Worm (Caenorhabditis elegans) whole organism, young adult: ENCODE results near the gene nuo-1.
A peak's percentile ranks its signal among the peaks of the same experiment; 100 is the strongest.

Experiments used
- B0019.2 ChIP-seq: fragments of 200-800 bp; sonication (Bioruptor generic); conservative IDR thresholded peaks from 2 replicates; pipeline ENCODE4 v1.3.6; 2022; ENCODE audit warnings: missing genetic modification reagents, missing genetic modification characterization, missing compliant biosample characterization
- B0336.3 ChIP-seq: fragments of 200-800 bp; sonication (Bioruptor generic); IDR thresholded peaks from 2 replicates; pipeline ENCODE4 v1.3.6; 2022; ENCODE audit warnings: missing genetic modification characterization, missing compliant biosample characterization
- D2030.7 ChIP-seq: fragments of 200-800 bp; sonication (Bioruptor generic); IDR thresholded peaks from 2 replicates; pipeline ENCODE4 v1.3.6; 2022; ENCODE audit warnings: missing genetic modification reagents, missing genetic modification characterization, missing compliant biosample characterization
- F10E7.11 ChIP-seq: sonication (generic microtip); optimal IDR thresholded peaks from 2 replicates; lab custom pipeline; 2017; ENCODE audit warnings: mild to moderate bottlenecking, missing genetic modification characterization, moderate library complexity, missing compliant biosample characterization
- F23B12.7 ChIP-seq: sonication (generic microtip); optimal IDR thresholded peaks from 2 replicates; lab custom pipeline; 2017; ENCODE audit warnings: missing genetic modification characterization, mild to moderate bottlenecking, missing compliant biosample characterization, antibody characterized with exemption, moderate library complexity; ENCODE audit not compliant: insufficient read depth
- F33H1.4 ChIP-seq: fragments of 200-800 bp; sonication (Bioruptor generic); IDR thresholded peaks from 2 replicates; pipeline ENCODE4 v1.3.6; 2022; ENCODE audit warnings: missing genetic modification reagents, missing genetic modification characterization, missing compliant biosample characterization
- F37B4.10 ChIP-seq: fragments of 200-800 bp; sonication (Bioruptor generic); IDR thresholded peaks from 2 replicates; pipeline ENCODE4 v1.3.6; 2022; ENCODE audit warnings: missing genetic modification characterization, missing compliant biosample characterization
- F39B2.1 ChIP-seq: fragments of 200-800 bp; sonication (Bioruptor generic); IDR thresholded peaks from 2 replicates; pipeline ENCODE4 v1.3.6; 2022; ENCODE audit warnings: missing genetic modification reagents, missing genetic modification characterization, missing compliant biosample characterization
- F57C9.4 ChIP-seq: sonication (generic microtip); optimal IDR thresholded peaks from 2 replicates; lab custom pipeline; 2017; ENCODE audit warnings: mild to moderate bottlenecking, missing genetic modification characterization, missing compliant biosample characterization
- K12H6.12 ChIP-seq: fragments of 200-800 bp; sonication (Bioruptor generic); optimal IDR thresholded peaks from 2 replicates; lab custom pipeline; 2018; ENCODE audit warnings: mild to moderate bottlenecking, missing genetic modification characterization, missing compliant biosample characterization
- T26A5.8 ChIP-seq: sonication (generic microtip); optimal IDR thresholded peaks from 2 replicates; lab custom pipeline; 2016; ENCODE audit warnings: missing genetic modification characterization, missing compliant biosample characterization
- Y56A3A.18 ChIP-seq: fragments of 200-800 bp; sonication (Bioruptor generic); IDR thresholded peaks from 2 replicates; pipeline ENCODE4 v1.3.6; 2022; ENCODE audit warnings: missing genetic modification reagents, missing genetic modification characterization, missing compliant biosample characterization
- Y79H2A.3 ChIP-seq: fragments of 200-800 bp; sonication (Bioruptor generic); conservative IDR thresholded peaks from 2 replicates; pipeline ENCODE4 v1.3.6; 2022; ENCODE audit warnings: missing genetic modification reagents, missing genetic modification characterization, missing compliant biosample characterization
- Y95B8A.8 ChIP-seq: fragments of 200-800 bp; sonication (Bioruptor generic); IDR thresholded peaks from 2 replicates; pipeline ENCODE4 v1.3.6; 2022; ENCODE audit warnings: missing genetic modification reagents, missing genetic modification characterization, missing compliant biosample characterization
- ama-1 ChIP-seq, 3 experiments: fragments of 150-350 bp in 1 of 3; sonication (generic microtip) in 2 of 3; optimal IDR thresholded peaks; 2 replicates each; lab custom pipeline; 2014 to 2018; ENCODE audit warnings: missing biosample characterization in 2 of 3, missing genetic modification characterization in 2 of 3, missing genetic modification reagents in 2 of 3
- aptf-2 ChIP-seq: fragments of 200-800 bp; sonication (Bioruptor generic); conservative IDR thresholded peaks from 2 replicates; pipeline ENCODE4 v1.3.6; 2022; ENCODE audit warnings: missing genetic modification reagents, missing genetic modification characterization, missing compliant biosample characterization
- athp-1 ChIP-seq: sonication (generic microtip); optimal IDR thresholded peaks from 2 replicates; lab custom pipeline; 2017; ENCODE audit warnings: mild to moderate bottlenecking, missing genetic modification characterization, missing compliant biosample characterization
- bed-1 ChIP-seq: fragments of 200-800 bp; sonication (Bioruptor generic); IDR thresholded peaks from 2 replicates; pipeline ENCODE4 v1.3.6; 2022; ENCODE audit warnings: missing genetic modification reagents, missing genetic modification characterization, missing compliant biosample characterization
- ceh-100 ChIP-seq: fragments of 200-800 bp; sonication (Bioruptor generic); IDR thresholded peaks from 2 replicates; pipeline ENCODE4 v1.3.6; 2022; ENCODE audit warnings: missing genetic modification reagents, missing genetic modification characterization, missing compliant biosample characterization
- ceh-27 ChIP-seq: fragments of 200-800 bp; sonication (Bioruptor generic); optimal IDR thresholded peaks from 2 replicates; lab custom pipeline; 2018; ENCODE audit warnings: mild to moderate bottlenecking, missing genetic modification characterization, moderate library complexity, missing compliant biosample characterization
- ceh-58 ChIP-seq: fragments of 200-800 bp; sonication (Bioruptor generic); IDR thresholded peaks from 2 replicates; pipeline ENCODE4 v1.3.6; 2022; ENCODE audit warnings: missing genetic modification characterization, missing compliant biosample characterization
- dpff-1 ChIP-seq: sonication (generic microtip); optimal IDR thresholded peaks from 2 replicates; lab custom pipeline; 2017; ENCODE audit warnings: mild to moderate bottlenecking, missing genetic modification characterization, missing compliant biosample characterization
- dpl-1 ChIP-seq: fragments of 150-350 bp; optimal IDR thresholded peaks from 2 replicates; lab custom pipeline; 2014; ENCODE audit warnings: missing biosample characterization, missing genetic modification reagents, missing genetic modification characterization
- egl-18 ChIP-seq: fragments of 200-800 bp; sonication (Bioruptor generic); IDR thresholded peaks from 2 replicates; pipeline ENCODE4 v1.3.6; 2022; ENCODE audit warnings: missing genetic modification reagents, missing genetic modification characterization, missing compliant biosample characterization
- egl-44 ChIP-seq: fragments of 200-800 bp; sonication (Bioruptor generic); IDR thresholded peaks from 2 replicates; pipeline ENCODE4 v1.3.6; 2022; ENCODE audit warnings: missing genetic modification reagents, missing genetic modification characterization, missing compliant biosample characterization
- egrh-3 ChIP-seq: fragments of 200-800 bp; sonication (Bioruptor generic); IDR thresholded peaks from 2 replicates; pipeline ENCODE4 v1.3.6; 2022; ENCODE audit warnings: missing genetic modification reagents, missing genetic modification characterization, missing compliant biosample characterization
- him-1 ChIP-seq: sonication (generic microtip); optimal IDR thresholded peaks from 2 replicates; lab custom pipeline; 2016; ENCODE audit warnings: missing genotype, missing genetic modification reagents, missing genetic modification characterization, missing compliant biosample characterization
- hlh-12 ChIP-seq: sonication (generic microtip); optimal IDR thresholded peaks from 2 replicates; lab custom pipeline; 2016; ENCODE audit warnings: missing genetic modification characterization, missing compliant biosample characterization
- hmg-20 ChIP-seq: fragments of 200-800 bp; sonication (Bioruptor generic); IDR thresholded peaks from 2 replicates; pipeline ENCODE4 v1.3.6; 2022; ENCODE audit warnings: missing genetic modification reagents, missing genetic modification characterization, missing compliant biosample characterization
- hrde-1 ChIP-seq: sonication (generic microtip); optimal IDR thresholded peaks from 2 replicates; lab custom pipeline; 2016; ENCODE audit warnings: missing genetic modification characterization, mild to moderate bottlenecking, missing compliant biosample characterization, moderate library complexity, missing genotype, missing genetic modification reagents, borderline replicate concordance
- let-526 ChIP-seq: fragments of 200-800 bp; sonication (Bioruptor generic); IDR thresholded peaks from 2 replicates; pipeline ENCODE4 v1.3.6; 2022; ENCODE audit warnings: missing genetic modification reagents, missing genetic modification characterization, missing compliant biosample characterization
- lin-35 ChIP-seq, 3 experiments: fragments of 150-350 bp in 2 of 3; sonication (generic microtip) in 1 of 3; optimal IDR thresholded peaks; 2 replicates each; lab custom pipeline; 2014 to 2018; ENCODE audit warnings: missing biosample characterization in 3 of 3, missing genetic modification characterization in 3 of 3, missing genetic modification reagents in 3 of 3
- lsy-27 ChIP-seq: sonication (generic microtip); optimal IDR thresholded peaks from 2 replicates; lab custom pipeline; 2017; ENCODE audit warnings: missing genetic modification characterization, mild to moderate bottlenecking, missing compliant biosample characterization, antibody characterized with exemption, missing genotype, borderline replicate concordance; ENCODE audit not compliant: insufficient read depth
- madf-8 ChIP-seq: fragments of 200-800 bp; sonication (Bioruptor generic); conservative IDR thresholded peaks from 2 replicates; pipeline ENCODE4 v1.3.6; 2022; ENCODE audit warnings: missing genetic modification reagents, missing genetic modification characterization, missing compliant biosample characterization
- mes-4 ChIP-seq: sonication (generic microtip); optimal IDR thresholded peaks from 2 replicates; lab custom pipeline; 2016; ENCODE audit warnings: missing genotype, missing genetic modification characterization, missing compliant biosample characterization
- mxl-1 ChIP-seq: sonication (generic microtip); optimal IDR thresholded peaks from 2 replicates; lab custom pipeline; 2016; ENCODE audit warnings: missing genetic modification characterization, missing compliant biosample characterization
- nfya-1 ChIP-seq: sonication (generic microtip); optimal IDR thresholded peaks from 2 replicates; lab custom pipeline; 2017; ENCODE audit warnings: antibody characterized with exemption, missing compliant biosample characterization, missing genetic modification characterization, borderline replicate concordance; ENCODE audit not compliant: insufficient read depth
- nhr-179 ChIP-seq: sonication (generic microtip); optimal IDR thresholded peaks from 2 replicates; lab custom pipeline; 2016; ENCODE audit warnings: mild to moderate bottlenecking, missing genetic modification characterization, missing compliant biosample characterization
- rec-8 ChIP-seq, 2 experiments: sonication (generic microtip); optimal IDR thresholded peaks; 2 replicates each; lab custom pipeline; 2016; ENCODE audit warnings: mild to moderate bottlenecking in 2 of 2, missing genetic modification characterization in 2 of 2, missing genetic modification reagents in 2 of 2, missing genotype in 2 of 2, missing biosample characterization in 1 of 2, missing compliant biosample characterization in 1 of 2, moderate library complexity in 1 of 2
- snpc-3.4 ChIP-seq: sonication (generic microtip); optimal IDR thresholded peaks from 2 replicates; lab custom pipeline; 2017; ENCODE audit warnings: missing genetic modification characterization, mild to moderate bottlenecking, missing compliant biosample characterization, antibody characterized with exemption, moderate library complexity, missing genotype, missing genetic modification reagents
- somi-1 ChIP-seq: fragments of 200-800 bp; sonication (Bioruptor generic); optimal IDR thresholded peaks from 2 replicates; lab custom pipeline; 2018; ENCODE audit warnings: mild to moderate bottlenecking, missing genetic modification characterization, missing compliant biosample characterization
- tbp1 ChIP-seq: fragments of 200-800 bp; sonication (Bioruptor generic); optimal IDR thresholded peaks from 2 replicates; lab custom pipeline; 2018; ENCODE audit warnings: mild to moderate bottlenecking, missing genetic modification characterization, missing compliant biosample characterization
- tbx-9 ChIP-seq: sonication (generic microtip); optimal IDR thresholded peaks from 2 replicates; lab custom pipeline; 2016; ENCODE audit warnings: borderline replicate concordance, missing genetic modification characterization, inconsistent platforms, missing compliant biosample characterization
- xnd-1 ChIP-seq: sonication (generic microtip); optimal IDR thresholded peaks from 2 replicates; lab custom pipeline; 2016; ENCODE audit warnings: missing genotype, missing genetic modification reagents, missing genetic modification characterization, missing compliant biosample characterization
- ztf-18 ChIP-seq: sonication (generic microtip); optimal IDR thresholded peaks from 2 replicates; lab custom pipeline; 2016; ENCODE audit warnings: missing genotype, mild to moderate bottlenecking, missing genetic modification characterization, missing compliant biosample characterization
- ztf-22 ChIP-seq: fragments of 200-800 bp; sonication (Bioruptor generic); optimal IDR thresholded peaks from 2 replicates; lab custom pipeline; 2018; ENCODE audit warnings: mild to moderate bottlenecking, missing genetic modification characterization, moderate library complexity, missing compliant biosample characterization
- ztf-3 ChIP-seq: fragments of 200-800 bp; sonication (Bioruptor generic); optimal IDR thresholded peaks from 2 replicates; lab custom pipeline; 2018; ENCODE audit warnings: mild to moderate bottlenecking, missing genetic modification characterization, missing compliant biosample characterization

Gene nuo-1

ce11 chrII:11126312-11127000 is 28.8 kb downstream of the nuo-1 start, which contains the start of the genes rps-9 and lsm-1 (continued):
- peak; percentile 63 for TF ChIP-seq D2030.7
- no peak for TF ChIP-seq B0336.3 (GFP tag; lab: Robert Waterston, UW)
- no peak for TF ChIP-seq mes-4 (tag; lab: Kevin White, UChicago)
- TF ChIP-seq hmg-20 (GFP tag; lab: Robert Waterston, UW) = no peak
- TF ChIP-seq bed-1 (GFP tag; lab: Robert Waterston, UW) = no peak
- peak; percentile 94 for TF ChIP-seq F33H1.4
- TF ChIP-seq F37B4.10 (GFP tag; lab: Robert Waterston, UW) = no peak
- TF ChIP-seq F23B12.7 (tag; lab: Kevin White, UChicago) = peak; percentile 83
- TF ChIP-seq Y95B8A.8 (GFP tag; lab: Robert Waterston, UW) = no peak
- TF ChIP-seq mxl-1 (tag; lab: Kevin White, UChicago) = no peak
- TF ChIP-seq F10E7.11 (tag; lab: Kevin White, UChicago) = no peak
- TF ChIP-seq xnd-1 (tag; lab: Kevin White, UChicago) = no peak
- no peak for TF ChIP-seq dpff-1
- TF ChIP-seq ceh-27 (GFP tag; lab: Kevin White, UChicago) = no peak
- TF ChIP-seq ama-1 (optimal IDR thresholded peaks at IDR 0.05; lab: Kevin White, UChicago) = no peak
- TF ChIP-seq ama-1 (GFP tag; optimal IDR thresholded peaks at IDR 0.05; lab: Kevin White, UChicago) = no peak
- no peak for TF ChIP-seq ceh-100 (GFP tag; lab: Robert Waterston, UW)
- TF ChIP-seq lin-35 (GFP tag; optimal IDR thresholded peaks at IDR 0.05; lab: Kevin White, UChicago) = peak in 1 of 3 experiments; percentile 31
- no peak for TF ChIP-seq Y79H2A.3 (GFP tag; lab: Robert Waterston, UW)
- TF ChIP-seq lsy-27 (tag; lab: Kevin White, UChicago) = no peak
- no peak for TF ChIP-seq Y56A3A.18 (GFP tag; lab: Robert Waterston, UW)
- no peak for TF ChIP-seq egrh-3 (GFP tag; lab: Robert Waterston, UW)
- TF ChIP-seq athp-1 (tag; lab: Kevin White, UChicago) = no peak
- no peak for TF ChIP-seq somi-1 (GFP tag; lab: Kevin White, UChicago)
- TF ChIP-seq him-1 (tag; lab: Kevin White, UChicago) = no peak
- TF ChIP-seq tbx-9 (tag; lab: Kevin White, UChicago) = no peak
- no peak for TF ChIP-seq ztf-22 (GFP tag; lab: Kevin White, UChicago)
- no peak for TF ChIP-seq ztf-18
- TF ChIP-seq rec-8 (tag; optimal IDR thresholded peaks at IDR 0.05; lab: Kevin White, UChicago) = no peak
- TF ChIP-seq F57C9.4 (tag; lab: Kevin White, UChicago) = no peak
- 0 out of 2 replicates have a peak, but pooled peaks have one; percentile 19 for TF ChIP-seq madf-8 (GFP tag; lab: Robert Waterston, UW)
- no peak for TF ChIP-seq egl-18
- no peak for TF ChIP-seq T26A5.8
- peak; percentile 36 for TF ChIP-seq tbp1 (GFP tag; lab: Kevin White, UChicago)
- no peak for TF ChIP-seq egl-44 (GFP tag; lab: Robert Waterston, UW)
- no peak for TF ChIP-seq dpl-1 (GFP tag; lab: Kevin White, UChicago)
- TF ChIP-seq F39B2.1 (GFP tag; lab: Robert Waterston, UW) = no peak
- TF ChIP-seq nhr-179 (tag; lab: Kevin White, UChicago) = no peak
- no peak for TF ChIP-seq snpc-3.4 (tag; lab: Kevin White, UChicago)
- TF ChIP-seq let-526 (GFP tag; lab: Robert Waterston, UW) = no peak
- no peak for TF ChIP-seq hlh-12
- no peak for TF ChIP-seq B0019.2 (GFP tag; lab: Robert Waterston, UW)
- no peak for TF ChIP-seq ztf-3 (GFP tag; lab: Kevin White, UChicago)
- no peak for TF ChIP-seq hrde-1 (tag; lab: Kevin White, UChicago)
- TF ChIP-seq aptf-2 (GFP tag; lab: Robert Waterston, UW) = no peak
- no peak for TF ChIP-seq K12H6.12
- TF ChIP-seq nfya-1 (tag; lab: Kevin White, UChicago) = no peak
- TF ChIP-seq ceh-58 (GFP tag; lab: Robert Waterston, UW) = no peak
